Worm (Caenorhabditis elegans) whole organism, late embryonic: ENCODE measurements around the gene osgn-1.

Experiments
- C08G9.2 ChIP-seq: sonication (generic microtip); optimal IDR thresholded peaks from 2 replicates; lab custom pipeline; 2016; ENCODE audit warnings: mild to moderate bottlenecking, missing genetic modification characterization, moderate library complexity, missing compliant biosample characterization
- F13H6.1 ChIP-seq: sonication (generic microtip); optimal IDR thresholded peaks from 2 replicates; lab custom pipeline; 2016; ENCODE audit warnings: missing genetic modification characterization, missing compliant biosample characterization
- T23F11.4 ChIP-seq: fragments of 200-800 bp; sonication (Bioruptor generic); optimal IDR thresholded peaks from 2 replicates; lab custom pipeline; 2018; ENCODE audit warnings: mild to moderate bottlenecking, missing genetic modification characterization, missing compliant biosample characterization
- ceh-14 ChIP-seq: sonication (generic microtip); optimal IDR thresholded peaks from 2 replicates; lab custom pipeline; 2016; ENCODE audit warnings: missing genotype, missing genetic modification characterization, missing compliant biosample characterization
- ceh-18 ChIP-seq: sonication (generic microtip); optimal IDR thresholded peaks from 2 replicates; lab custom pipeline; 2016; ENCODE audit warnings: missing genetic modification characterization, missing compliant biosample characterization
- ceh-24 ChIP-seq: sonication (generic microtip); optimal IDR thresholded peaks from 2 replicates; lab custom pipeline; 2016; ENCODE audit warnings: mild to moderate bottlenecking, missing genetic modification characterization, missing compliant biosample characterization
- ceh-34 ChIP-seq: sonication (generic microtip); optimal IDR thresholded peaks from 2 replicates; lab custom pipeline; 2016; ENCODE audit warnings: mild to moderate bottlenecking, missing genetic modification characterization, missing compliant biosample characterization
- ceh-45 ChIP-seq: fragments of 200-800 bp; sonication (Bioruptor generic); IDR thresholded peaks from 2 replicates; pipeline ENCODE4 v1.3.6; 2022; ENCODE audit warnings: missing genetic modification reagents, missing genetic modification characterization, missing compliant biosample characterization
- ceh-6 ChIP-seq: fragments of 200-800 bp; sonication (Bioruptor generic); optimal IDR thresholded peaks from 2 replicates; lab custom pipeline; 2018; ENCODE audit warnings: mild to moderate bottlenecking, missing genetic modification characterization, missing compliant biosample characterization
- dmd-4 ChIP-seq: sonication (generic microtip); optimal IDR thresholded peaks from 2 replicates; lab custom pipeline; 2016; ENCODE audit warnings: borderline replicate concordance, missing genetic modification characterization, missing compliant biosample characterization
- dve-1 ChIP-seq: sonication (generic microtip); optimal IDR thresholded peaks from 2 replicates; lab custom pipeline; 2017; ENCODE audit warnings: antibody characterized with exemption, mild to moderate bottlenecking, missing genetic modification characterization, missing compliant biosample characterization
- elt-4 ChIP-seq: sonication (generic microtip); optimal IDR thresholded peaks from 2 replicates; lab custom pipeline; 2016; ENCODE audit warnings: missing genetic modification characterization, missing compliant biosample characterization
- ets-4 ChIP-seq: sonication (generic microtip); optimal IDR thresholded peaks from 2 replicates; lab custom pipeline; 2016; ENCODE audit warnings: missing genetic modification characterization, missing compliant biosample characterization
- eyg-1 ChIP-seq: sonication (generic microtip); optimal IDR thresholded peaks from 2 replicates; lab custom pipeline; 2016; ENCODE audit warnings: missing genotype, missing genetic modification characterization, missing compliant biosample characterization
- fkh-10 ChIP-seq: fragments of 150-350 bp; optimal IDR thresholded peaks from 2 replicates; lab custom pipeline; 2014; ENCODE audit warnings: missing biosample characterization, missing genetic modification reagents, missing genetic modification characterization
- gmeb-2 ChIP-seq: sonication (generic microtip); optimal IDR thresholded peaks from 2 replicates; lab custom pipeline; 2016; ENCODE audit warnings: missing genetic modification characterization, inconsistent platforms, missing compliant biosample characterization
- hlh-13 ChIP-seq: fragments of 200-800 bp; sonication (Bioruptor generic); optimal IDR thresholded peaks from 2 replicates; lab custom pipeline; 2018; ENCODE audit warnings: mild to moderate bottlenecking, missing genetic modification characterization, missing compliant biosample characterization
- hlh-15 ChIP-seq: sonication (generic microtip); optimal IDR thresholded peaks from 2 replicates; lab custom pipeline; 2016; ENCODE audit warnings: missing genetic modification characterization, missing compliant biosample characterization
- hlh-30 ChIP-seq: sonication (generic microtip); optimal IDR thresholded peaks from 2 replicates; lab custom pipeline; 2017; ENCODE audit warnings: antibody characterized with exemption, missing genetic modification characterization, missing compliant biosample characterization; ENCODE audit not compliant: insufficient read depth
- hlh-6 ChIP-seq: sonication (generic microtip); optimal IDR thresholded peaks from 2 replicates; lab custom pipeline; 2016; ENCODE audit warnings: missing genotype, missing genetic modification characterization, missing compliant biosample characterization
- lin-11 ChIP-seq: fragments of 200-800 bp; sonication (Bioruptor generic); optimal IDR thresholded peaks from 2 replicates; lab custom pipeline; 2018; ENCODE audit warnings: mild to moderate bottlenecking, missing genetic modification characterization, missing compliant biosample characterization
- madf-2 ChIP-seq: sonication (generic microtip); optimal IDR thresholded peaks from 2 replicates; lab custom pipeline; 2017; ENCODE audit warnings: missing genetic modification characterization, missing compliant biosample characterization
- mec-3 ChIP-seq: sonication (generic microtip); optimal IDR thresholded peaks from 2 replicates; lab custom pipeline; 2016; ENCODE audit warnings: borderline replicate concordance, missing genetic modification characterization, missing compliant biosample characterization
- nhr-232 ChIP-seq: sonication (generic microtip); optimal IDR thresholded peaks from 2 replicates; lab custom pipeline; 2016; ENCODE audit warnings: missing genetic modification characterization, missing compliant biosample characterization
- pat-9 ChIP-seq: fragments of 200-800 bp; sonication (Bioruptor generic); optimal IDR thresholded peaks from 2 replicates; lab custom pipeline; 2018; ENCODE audit warnings: mild to moderate bottlenecking, missing genetic modification characterization, moderate library complexity, missing compliant biosample characterization
- pax-1 ChIP-seq: fragments of 150-350 bp; optimal IDR thresholded peaks from 2 replicates; lab custom pipeline; 2014; ENCODE audit warnings: missing biosample characterization, missing genetic modification characterization
- pha-2 ChIP-seq: sonication (generic microtip); optimal IDR thresholded peaks from 2 replicates; lab custom pipeline; 2017; ENCODE audit warnings: mild to moderate bottlenecking, missing genetic modification characterization, missing compliant biosample characterization
- pqm-1 ChIP-seq: sonication (generic microtip); optimal IDR thresholded peaks from 2 replicates; lab custom pipeline; 2016; ENCODE audit warnings: missing genetic modification characterization, missing compliant biosample characterization
- pros-1 ChIP-seq: fragments of 150-350 bp; optimal IDR thresholded peaks from 2 replicates; lab custom pipeline; 2014; ENCODE audit warnings: missing biosample characterization, missing genetic modification reagents, missing genetic modification characterization
- ref-2 ChIP-seq: sonication (generic microtip); optimal IDR thresholded peaks from 2 replicates; lab custom pipeline; 2016; ENCODE audit warnings: missing genetic modification characterization, missing compliant biosample characterization
- rnt-1 ChIP-seq: sonication (generic microtip); optimal IDR thresholded peaks from 2 replicates; lab custom pipeline; 2016; ENCODE audit warnings: missing genetic modification characterization, missing compliant biosample characterization
- sdc-2 ChIP-seq: sonication (generic microtip); optimal IDR thresholded peaks from 2 replicates; lab custom pipeline; 2016; ENCODE audit warnings: missing genotype, missing genetic modification characterization, missing compliant biosample characterization
- unc-42 ChIP-seq: sonication (generic microtip); optimal IDR thresholded peaks from 2 replicates; lab custom pipeline; 2016; ENCODE audit warnings: missing genotype, missing genetic modification characterization, missing compliant biosample characterization
- unc-55 ChIP-seq: sonication (generic microtip); optimal IDR thresholded peaks from 2 replicates; lab custom pipeline; 2017; ENCODE audit warnings: missing biosample characterization, missing genetic modification reagents, missing genetic modification characterization
- ztf-16 ChIP-seq: sonication (generic microtip); optimal IDR thresholded peaks from 2 replicates; lab custom pipeline; 2017; ENCODE audit warnings: missing genetic modification characterization, missing compliant biosample characterization

osgn-1 gene

DNA sequence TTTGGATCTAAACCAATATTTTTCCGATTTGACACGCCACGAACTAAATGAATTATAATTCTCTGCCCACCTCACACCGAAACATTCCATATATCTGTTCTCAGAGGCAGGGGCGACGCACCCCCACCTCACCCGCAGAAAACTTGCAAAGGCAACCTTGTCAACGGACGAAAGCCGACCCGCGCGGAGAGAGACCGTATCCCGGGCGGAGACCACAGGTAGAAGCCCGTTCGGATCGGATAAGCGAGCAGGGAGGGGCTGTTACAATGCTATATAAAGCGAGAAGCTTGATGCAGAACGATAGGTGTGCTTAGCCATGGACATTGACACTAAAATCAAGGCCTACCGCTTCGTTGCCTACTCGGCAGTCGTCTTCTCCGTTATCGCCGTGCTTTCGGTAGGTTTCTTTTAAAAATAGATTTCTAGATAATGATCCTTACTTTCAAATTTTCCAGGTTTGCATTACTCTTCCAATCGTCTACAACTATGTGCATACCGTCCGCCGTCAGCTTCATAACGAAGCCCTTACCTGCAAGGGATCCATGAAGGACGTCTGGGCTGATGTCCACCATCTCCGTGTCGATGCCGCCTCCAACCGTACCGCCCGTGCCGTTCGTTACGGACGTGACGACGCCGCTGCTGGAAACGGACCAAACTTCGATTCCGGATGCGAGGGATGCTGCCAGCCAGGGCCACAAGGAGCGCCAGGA, 28.3 kb downstream of the osgn-1 start, which contains the start of the genes zipt-2.2 and dpy-13:
Gene zipt-2.2 (minus strand): TSS at position 51 of the 710 bp plus-strand sequence.
Gene dpy-13 (plus strand): TSS at position 300 of the 710 bp plus-strand sequence.
- TF ChIP-seq unc-55 (GFP tag; lab: Kevin White, UChicago), result no peak
- TF ChIP-seq nhr-232 (tag; lab: Kevin White, UChicago), result no peak
- no peak for TF ChIP-seq sdc-2 (tag; lab: Kevin White, UChicago)
- TF ChIP-seq T23F11.4 (GFP tag; lab: Kevin White, UChicago), result no peak
- TF ChIP-seq elt-4, result no peak
- TF ChIP-seq ceh-34 (tag; lab: Kevin White, UChicago), result no peak
- no peak for TF ChIP-seq ets-4
- TF ChIP-seq ceh-14 (tag; lab: Kevin White, UChicago), result no peak
- TF ChIP-seq, all 69 proteins: peak for 0

DNA sequence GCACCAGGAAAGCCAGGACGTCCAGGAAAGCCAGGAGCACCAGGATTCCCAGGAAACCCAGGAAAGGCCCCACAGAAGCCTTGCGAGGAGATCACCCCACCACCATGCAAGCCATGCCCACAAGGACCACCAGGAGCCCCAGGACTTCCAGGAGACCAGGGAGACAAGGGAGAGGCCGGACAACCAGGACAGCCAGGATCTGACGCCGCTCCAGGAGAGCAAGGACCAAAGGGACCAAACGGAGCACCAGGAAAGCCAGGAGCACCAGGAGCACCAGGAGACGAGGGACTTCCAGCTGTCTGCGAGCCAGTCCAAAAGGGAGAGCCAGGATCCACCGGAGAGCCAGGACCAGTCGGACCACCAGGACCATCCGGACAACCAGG, 28.8 kb downstream of the osgn-1 start:
- peak; percentile 25 for TF ChIP-seq mec-3 (tag; lab: Kevin White, UChicago)
- peak; percentile 1 for TF ChIP-seq C08G9.2 (tag; lab: Kevin White, UChicago)
- no peak for TF ChIP-seq ceh-24
- TF ChIP-seq gmeb-2, result no peak
- TF ChIP-seq rnt-1 (tag; lab: Kevin White, UChicago), result no peak
- no peak for TF ChIP-seq ceh-18
- TF ChIP-seq unc-42, result no peak

DNA sequence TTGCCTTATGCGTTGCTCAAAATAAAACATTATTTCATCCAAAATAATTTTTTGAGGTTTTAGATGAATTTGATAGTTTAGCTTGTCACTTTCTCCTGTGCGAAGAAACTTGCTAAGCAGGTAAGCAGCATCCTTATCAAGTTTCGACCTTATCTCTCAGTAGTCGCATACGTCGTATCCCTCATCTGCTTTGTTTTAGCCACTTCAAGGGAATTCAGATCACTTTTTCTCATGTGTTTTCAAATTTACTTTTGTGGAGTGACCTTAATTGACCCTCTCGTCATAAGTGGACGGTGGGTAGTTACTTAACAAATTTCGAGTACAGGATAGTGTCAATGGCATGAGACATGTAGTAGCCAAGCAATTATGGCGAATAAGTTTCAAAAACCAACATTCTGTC, 29.5 kb downstream of the osgn-1 start:
- TF ChIP-seq ets-4 (no peak), F13H6.1 (tag; lab: Kevin White, UChicago) (no peak), C08G9.2 (tag; lab: Kevin White, UChicago) (no peak), pha-2 (tag; lab: Kevin White, UChicago) (no peak), pat-9 (tag; lab: Kevin White, UChicago) (no peak), ceh-6 (GFP tag; lab: Kevin White, UChicago) (no peak), ztf-16 (no peak), fkh-10 (no peak), ceh-45 (no peak), unc-42 (no peak), hlh-30 (no peak), pax-1 (no peak), madf-2 (tag; lab: Kevin White, UChicago) (no peak), eyg-1 (tag; lab: Kevin White, UChicago) (no peak), lin-11 (tag; lab: Kevin White, UChicago) (no peak), hlh-13 (no peak), sdc-2 (tag; lab: Kevin White, UChicago) (no peak), pqm-1 (tag; lab: Kevin White, UChicago) (no peak), pros-1 (tag; lab: Kevin White, UChicago) (no peak)

DNA sequence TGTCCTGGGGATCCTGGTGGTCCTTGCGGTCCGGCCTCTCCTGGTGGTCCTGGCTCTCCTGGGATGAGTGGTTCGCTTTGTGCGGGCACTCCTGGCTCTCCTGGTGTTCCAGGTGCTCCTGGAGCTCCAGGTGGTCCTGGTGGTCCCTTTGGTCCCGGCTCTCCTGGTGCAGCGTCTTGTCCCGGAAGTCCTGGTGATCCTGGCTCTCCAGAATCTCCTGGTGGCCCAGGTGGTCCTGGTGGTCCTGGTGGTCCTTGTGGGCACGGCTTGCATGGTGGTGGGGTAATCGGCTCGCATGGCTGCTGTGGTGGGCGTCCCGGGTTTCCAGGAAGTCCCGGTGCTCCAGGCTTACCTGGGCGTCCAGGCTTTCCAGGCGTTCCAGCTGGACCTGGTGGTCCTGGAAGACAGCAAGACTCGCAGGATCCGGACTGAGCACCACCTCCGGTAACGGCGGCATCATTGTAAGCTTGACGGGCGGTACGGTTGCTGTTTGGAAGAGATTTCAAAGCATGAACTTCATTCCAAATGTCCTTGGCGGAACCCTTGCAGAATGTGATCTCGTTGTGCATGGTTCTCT, 36.7 kb downstream of the osgn-1 start:
- TF ChIP-seq ref-2 (tag; lab: Kevin White, UChicago) (no peak), dmd-4 (peak; percentile 95), sdc-2 (tag; lab: Kevin White, UChicago) (peak; percentile 20), hlh-15 (no peak), ceh-34 (tag; lab: Kevin White, UChicago) (no peak), madf-2 (tag; lab: Kevin White, UChicago) (no peak), pax-1 (no peak), hlh-6 (tag; lab: Kevin White, UChicago) (peak; percentile 18)

DNA sequence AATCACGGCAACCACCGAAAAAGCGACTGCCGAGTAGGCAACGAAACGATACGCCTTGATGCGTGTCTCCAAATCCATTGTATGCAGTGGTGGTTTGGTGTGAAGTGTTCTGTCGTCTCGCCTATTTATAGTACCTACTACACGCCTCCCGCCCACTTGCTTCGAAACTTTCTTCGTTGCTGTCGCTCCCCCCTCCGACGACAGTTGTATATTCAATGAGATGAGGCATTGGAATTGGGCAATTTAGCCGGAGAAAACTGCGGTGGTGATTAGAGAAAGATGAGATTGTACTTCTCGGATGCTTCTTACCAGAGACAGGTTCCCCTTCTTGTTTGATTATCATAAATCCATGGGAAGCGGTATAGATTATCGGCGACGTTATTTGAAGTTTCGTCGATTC, 37.3 kb downstream of the osgn-1 start, which contains the start of gene col-34:
Gene col-34 (minus strand): TSS at position 101 of the 400 bp plus-strand sequence.
- TF ChIP-seq dve-1 (tag; lab: Kevin White, UChicago) (no peak), hlh-13 (no peak)
